Worm (Caenorhabditis elegans): ENCODE data around the gene arrd-2.

ce11 chrII:9385241-9385640 lies 22.3 kb upstream of the arrd-2 start, which contains the start of gene C06C3.7:
- TF ChIP-seq fos-1 (tag; optimal IDR thresholded peaks at IDR 0.05) (no peak), lsy-2 (tag; optimal IDR thresholded peaks at IDR 0.05) (no peak), C34F6.9 (tag; optimal IDR thresholded peaks at IDR 0.05) (no peak), nhr-12 (tag; optimal IDR thresholded peaks at IDR 0.05) (no peak), elt-3 (tag; optimal IDR thresholded peaks at IDR 0.05) (no peak), nhr-237 (tag; optimal IDR thresholded peaks at IDR 0.05) (no peak), elt-1 (tag; optimal IDR thresholded peaks at IDR 0.05) (no peak), unc-62 (GFP tag; optimal IDR thresholded peaks at IDR 0.05) (no peak), nhr-25 (tag; optimal IDR thresholded peaks at IDR 0.05) (no peak), unc-39 (tag; optimal IDR thresholded peaks at IDR 0.05) (no peak), nhr-11 (tag; optimal IDR thresholded peaks at IDR 0.05) (no peak), Y55F3AM.14 (GFP tag; optimal IDR thresholded peaks at IDR 0.05) (no peak), sem-4 (tag; optimal IDR thresholded peaks at IDR 0.05) (no peak), F13H6.1 (tag; optimal IDR thresholded peaks at IDR 0.05) (no peak)
